Worm (Caenorhabditis elegans) whole organism, young adult: ENCODE results near the gene ZK1037.6.

Source experiments
- ama-1 ChIP-seq, 3 experiments: fragments of 150-350 bp in 1 of 3; sonication (generic microtip) in 2 of 3; optimal IDR thresholded peaks; 2 replicates each; lab custom pipeline; 2014 to 2018; ENCODE audit warnings: missing biosample characterization in 2 of 3, missing genetic modification characterization in 2 of 3, missing genetic modification reagents in 2 of 3
- atf-7 ChIP-seq: sonication (generic microtip); optimal IDR thresholded peaks from 2 replicates; lab custom pipeline; 2017; ENCODE audit warnings: mild to moderate bottlenecking, missing genetic modification characterization, missing compliant biosample characterization
- egl-18 ChIP-seq: fragments of 200-800 bp; sonication (Bioruptor generic); IDR thresholded peaks from 2 replicates; pipeline ENCODE4 v1.3.6; 2022; ENCODE audit warnings: missing genetic modification reagents, missing genetic modification characterization, missing compliant biosample characterization
- lsl-1 ChIP-seq: fragments of 200-800 bp; sonication (Bioruptor generic); optimal IDR thresholded peaks from 2 replicates; lab custom pipeline; 2018; ENCODE audit warnings: mild to moderate bottlenecking, missing genetic modification characterization, moderate library complexity, missing compliant biosample characterization
- madf-6 ChIP-seq: fragments of 200-800 bp; sonication (Bioruptor generic); IDR thresholded peaks from 2 replicates; pipeline ENCODE4 v1.3.6; 2022; ENCODE audit warnings: missing genetic modification reagents, missing genetic modification characterization, missing compliant biosample characterization
- pha-4 ChIP-seq: fragments of 150-350 bp; sonication (generic microtip); optimal IDR thresholded peaks from 2 replicates; lab custom pipeline; 2014; ENCODE audit warnings: missing biosample characterization, missing genetic modification reagents, missing genetic modification characterization
- snpc-4 ChIP-seq, 5 experiments: fragments of 150-350 bp in 1 of 5; sonication (generic microtip) in 4 of 5; optimal IDR thresholded peaks; 2 replicates each; lab custom pipeline; 2014 to 2018; ENCODE audit warnings: missing genetic modification characterization in 5 of 5, missing biosample characterization in 3 of 5, antibody characterized with exemption in 2 of 5, mild to moderate bottlenecking in 2 of 5, missing compliant biosample characterization in 2 of 5, missing genotype in 2 of 5, moderate library complexity in 2 of 5, missing genetic modification reagents in 1 of 5
- ztf-18 ChIP-seq: sonication (generic microtip); optimal IDR thresholded peaks from 2 replicates; lab custom pipeline; 2016; ENCODE audit warnings: missing genotype, mild to moderate bottlenecking, missing genetic modification characterization, missing compliant biosample characterization

- TF ChIP-seq pha-4 (tag; lab: Kevin White, UChicago) (no peak), madf-6 (no peak), ztf-18 (no peak), atf-7 (tag; lab: Kevin White, UChicago) (no peak), ama-1 (optimal IDR thresholded peaks at IDR 0.05; lab: Kevin White, UChicago) (no peak), ama-1 (GFP tag; optimal IDR thresholded peaks at IDR 0.05; lab: Kevin White, UChicago) (no peak), lsl-1 (GFP tag; lab: Kevin White, UChicago) (no peak), snpc-4 (GFP tag; optimal IDR thresholded peaks at IDR 0.05; lab: Kevin White, UChicago) (no peak), snpc-4 (tag; optimal IDR thresholded peaks at IDR 0.05; lab: Kevin White, UChicago) (no peak), egl-18 (GFP tag; lab: Robert Waterston, UW) (no peak)
These were observed 33.7 kb downstream of the ZK1037.6 start, which contains the start of gene str-96 for ce11 chrV:15293865-15294264.
